Worm (Caenorhabditis elegans) whole organism, L1 larva: ENCODE data around the gene str-208.

Experiments used
- C04F5.9 ChIP-seq: sonication (generic microtip); optimal IDR thresholded peaks from 2 replicates; lab custom pipeline; 2016; ENCODE audit warnings: missing genetic modification characterization, missing compliant biosample characterization
- C34B4.2 ChIP-seq: sonication (generic microtip); optimal IDR thresholded peaks from 2 replicates; lab custom pipeline; 2017; ENCODE audit warnings: mild to moderate bottlenecking, missing genetic modification characterization, missing compliant biosample characterization
- Y116A8C.19 ChIP-seq: sonication (generic microtip); optimal IDR thresholded peaks from 2 replicates; lab custom pipeline; 2016; ENCODE audit warnings: missing compliant biosample characterization, missing genetic modification characterization, borderline replicate concordance
- aha-1 ChIP-seq: fragments of 150-350 bp; optimal IDR thresholded peaks from 2 replicates; lab custom pipeline; 2014; ENCODE audit warnings: missing biosample characterization, missing genetic modification characterization
- aly-2 ChIP-seq: fragments of 150-350 bp; optimal IDR thresholded peaks from 2 replicates; lab custom pipeline; 2014; ENCODE audit warnings: missing biosample characterization, missing genetic modification characterization
- ama-1 ChIP-seq: fragments of 150-350 bp; optimal IDR thresholded peaks from 2 replicates; lab custom pipeline; 2014
- ceh-88 ChIP-seq: fragments of 200-800 bp; sonication (Bioruptor generic); IDR thresholded peaks from 2 replicates; pipeline ENCODE4 v1.3.6; 2022; ENCODE audit warnings: missing genetic modification characterization, missing compliant biosample characterization
- efl-1 ChIP-seq, 4 experiments: fragments of 150-350 bp; optimal IDR thresholded peaks in 3 of 4; peaks in 1 of 4; 1 replicate in 1 of 4; 2 replicates in 3 of 4; lab custom pipeline; 2014; ENCODE audit warnings: missing biosample characterization in 2 of 4, missing genetic modification characterization in 2 of 4, missing genetic modification reagents in 2 of 4
- elt-2 ChIP-seq: sonication (generic microtip); optimal IDR thresholded peaks from 2 replicates; lab custom pipeline; 2016; ENCODE audit warnings: missing genetic modification characterization, mild to moderate bottlenecking, inconsistent platforms, missing compliant biosample characterization, missing genetic modification reagents
- elt-3 ChIP-seq, 6 experiments: fragments of 150-350 bp in 1 of 6; sonication (generic microtip); optimal IDR thresholded peaks; 2 replicates each; lab custom pipeline; 2017 to 2018; ENCODE audit warnings: missing biosample characterization in 6 of 6, missing genetic modification characterization in 6 of 6, inconsistent platforms in 1 of 6
- fkh-4 ChIP-seq: sonication (generic microtip); optimal IDR thresholded peaks from 2 replicates; lab custom pipeline; 2016; ENCODE audit warnings: missing compliant biosample characterization, missing genetic modification characterization, borderline replicate concordance
- fos-1 ChIP-seq: fragments of 150-350 bp; optimal IDR thresholded peaks from 2 replicates; lab custom pipeline; 2014; ENCODE audit warnings: missing biosample characterization, missing genetic modification characterization
- hlh-4 ChIP-seq: sonication (generic microtip); optimal IDR thresholded peaks from 2 replicates; lab custom pipeline; 2016; ENCODE audit warnings: mild to moderate bottlenecking, missing genetic modification characterization, missing compliant biosample characterization
- hpl-2 ChIP-seq: fragments of 150-350 bp; optimal IDR thresholded peaks from 2 replicates; lab custom pipeline; 2014; ENCODE audit warnings: missing biosample characterization, missing genetic modification reagents, missing genetic modification characterization
- irx-1 ChIP-seq: sonication (generic microtip); optimal IDR thresholded peaks from 2 replicates; lab custom pipeline; 2016; ENCODE audit warnings: missing genetic modification characterization, missing compliant biosample characterization
- isw-1 ChIP-seq: fragments of 200-800 bp; sonication (Bioruptor generic); IDR thresholded peaks from 2 replicates; pipeline ENCODE4 v1.3.6; 2022; ENCODE audit warnings: missing genetic modification characterization, missing compliant biosample characterization
- lin-14 ChIP-seq: fragments of 200-800 bp; sonication (Bioruptor generic); optimal IDR thresholded peaks from 2 replicates; lab custom pipeline; 2018; ENCODE audit warnings: mild to moderate bottlenecking, missing genetic modification characterization, moderate library complexity, missing compliant biosample characterization
- lin-39 ChIP-seq: fragments of 150-350 bp; optimal IDR thresholded peaks from 2 replicates; lab custom pipeline; 2014; ENCODE audit warnings: missing biosample characterization, missing genetic modification reagents, missing genetic modification characterization
- lir-3 ChIP-seq: sonication (generic microtip); optimal IDR thresholded peaks from 2 replicates; lab custom pipeline; 2016; ENCODE audit warnings: mild to moderate bottlenecking, missing genetic modification characterization, moderate library complexity, missing compliant biosample characterization; ENCODE audit not compliant: poor library complexity
- lsy-2 ChIP-seq, 2 experiments: fragments of 150-350 bp; optimal IDR thresholded peaks; 2 replicates each; lab custom pipeline; 2014; ENCODE audit warnings: missing biosample characterization in 2 of 2, missing genetic modification characterization in 2 of 2
- mab-9 ChIP-seq: fragments of 200-800 bp; sonication (Bioruptor generic); IDR thresholded peaks from 2 replicates; pipeline ENCODE4 v1.3.6; 2022; ENCODE audit warnings: missing genetic modification reagents, missing genetic modification characterization, missing compliant biosample characterization
- mdl-1 ChIP-seq, 2 experiments: fragments of 150-350 bp; optimal IDR thresholded peaks; 2 replicates each; lab custom pipeline; 2014 to 2017; ENCODE audit warnings: missing biosample characterization in 2 of 2, missing genetic modification characterization in 2 of 2, inconsistent platforms in 1 of 2
- mep-1 ChIP-seq: fragments of 150-350 bp; optimal IDR thresholded peaks from 2 replicates; lab custom pipeline; 2014; ENCODE audit warnings: missing biosample characterization, missing genetic modification characterization
- nhr-11 ChIP-seq: fragments of 150-350 bp; optimal IDR thresholded peaks from 2 replicates; lab custom pipeline; 2014; ENCODE audit warnings: missing biosample characterization, missing genetic modification characterization
- nhr-20 ChIP-seq: sonication (generic microtip); optimal IDR thresholded peaks from 2 replicates; lab custom pipeline; 2016; ENCODE audit warnings: mild to moderate bottlenecking, missing genetic modification characterization, missing compliant biosample characterization
- nhr-237 ChIP-seq: fragments of 150-350 bp; optimal IDR thresholded peaks from 2 replicates; lab custom pipeline; 2014; ENCODE audit warnings: missing biosample characterization, missing genetic modification characterization
- nhr-28 ChIP-seq: fragments of 150-350 bp; optimal IDR thresholded peaks from 2 replicates; lab custom pipeline; 2014; ENCODE audit warnings: missing biosample characterization, missing genetic modification characterization
- nhr-71 ChIP-seq: sonication (generic microtip); optimal IDR thresholded peaks from 2 replicates; lab custom pipeline; 2016; ENCODE audit warnings: mild to moderate bottlenecking, missing genetic modification characterization, moderate library complexity, missing compliant biosample characterization
- nhr-77 ChIP-seq: fragments of 150-350 bp; optimal IDR thresholded peaks from 2 replicates; lab custom pipeline; 2014; ENCODE audit warnings: missing biosample characterization, missing genetic modification characterization
- nhr-85 ChIP-seq: sonication (generic microtip); peaks from one replicate; lab custom pipeline; 2016; ENCODE audit warnings: missing genetic modification characterization, inconsistent platforms, missing compliant biosample characterization
- nhr-90 ChIP-seq: sonication (generic microtip); optimal IDR thresholded peaks from 2 replicates; lab custom pipeline; 2016; ENCODE audit warnings: mild to moderate bottlenecking, missing genetic modification characterization, missing compliant biosample characterization; ENCODE audit not compliant: poor library complexity
- pag-3 ChIP-seq: sonication (generic microtip); optimal IDR thresholded peaks from 2 replicates; lab custom pipeline; 2017; ENCODE audit warnings: missing genetic modification characterization, mild to moderate bottlenecking, missing compliant biosample characterization, antibody characterized with exemption, borderline replicate concordance; ENCODE audit not compliant: insufficient read depth
- pqm-1 ChIP-seq: sonication (generic microtip); optimal IDR thresholded peaks from 3 replicates; lab custom pipeline; 2017; ENCODE audit warnings: missing biosample characterization, missing genetic modification characterization
- skn-1 ChIP-seq: fragments of 150-350 bp; optimal IDR thresholded peaks from 2 replicates; lab custom pipeline; 2014; ENCODE audit warnings: missing biosample characterization, missing genetic modification characterization
- snu-23 ChIP-seq: sonication (generic microtip); optimal IDR thresholded peaks from 2 replicates; lab custom pipeline; 2016; ENCODE audit warnings: missing genetic modification characterization, missing compliant biosample characterization
- sup-37 ChIP-seq: fragments of 200-800 bp; sonication (Bioruptor generic); optimal IDR thresholded peaks from 2 replicates; lab custom pipeline; 2018; ENCODE audit warnings: mild to moderate bottlenecking, missing genetic modification characterization, missing compliant biosample characterization
- swsn-7 ChIP-seq: sonication (generic microtip); optimal IDR thresholded peaks from 2 replicates; lab custom pipeline; 2016; ENCODE audit warnings: missing genetic modification characterization, missing compliant biosample characterization
- tbx-2 ChIP-seq: sonication (generic microtip); optimal IDR thresholded peaks from 2 replicates; lab custom pipeline; 2016; ENCODE audit warnings: missing genetic modification characterization, missing compliant biosample characterization
- tlp-1 ChIP-seq: fragments of 150-350 bp; optimal IDR thresholded peaks from 2 replicates; lab custom pipeline; 2014; ENCODE audit warnings: missing biosample characterization, missing genetic modification characterization
- unc-62 ChIP-seq: fragments of 150-350 bp; optimal IDR thresholded peaks from 2 replicates; lab custom pipeline; 2014; ENCODE audit warnings: missing biosample characterization, missing genetic modification reagents, missing genetic modification characterization
- unc-86 ChIP-seq: sonication (generic microtip); optimal IDR thresholded peaks from 2 replicates; lab custom pipeline; 2016; ENCODE audit warnings: missing genetic modification characterization, missing compliant biosample characterization
- unc-98 ChIP-seq: fragments of 200-800 bp; sonication (Bioruptor generic); IDR thresholded peaks from 2 replicates; pipeline ENCODE4 v1.3.6; 2022; ENCODE audit warnings: missing genetic modification characterization, missing compliant biosample characterization
- zip-4 ChIP-seq: fragments of 200-800 bp; sonication (Bioruptor generic); optimal IDR thresholded peaks from 2 replicates; lab custom pipeline; 2018; ENCODE audit warnings: mild to moderate bottlenecking, missing genetic modification characterization, moderate library complexity, missing compliant biosample characterization
- ztf-11 ChIP-seq, 2 experiments: sonication (generic microtip); optimal IDR thresholded peaks; 2 replicates each; lab custom pipeline; 2016 to 2017; ENCODE audit warnings: missing genetic modification characterization in 2 of 2, missing biosample characterization in 1 of 2, missing compliant biosample characterization in 1 of 2

str-208 gene

DNA sequence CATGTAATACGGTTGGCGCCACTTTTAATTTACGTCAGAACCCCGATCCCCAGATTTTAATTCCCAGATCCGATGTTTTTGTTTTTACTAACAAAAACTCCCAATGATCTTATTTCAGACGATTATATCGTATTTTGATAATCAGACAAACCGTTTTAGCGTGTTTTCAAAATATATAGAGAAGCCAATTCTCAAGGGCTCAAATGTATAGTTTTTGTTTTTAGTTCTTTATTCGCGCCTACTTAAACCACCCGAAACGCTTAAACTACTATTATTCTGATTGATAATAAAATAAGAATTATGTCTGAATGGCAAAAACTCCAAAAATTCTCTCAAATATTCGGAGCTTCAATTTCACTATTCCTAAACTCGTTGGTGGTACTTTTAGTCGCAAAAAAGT lies at the start of gene str-208:
str-208 (plus strand) TSS at position 301 of the 400 bp plus-strand sequence.
- TF ChIP-seq ceh-88 (GFP tag; lab: Robert Waterston, UW) (no peak), efl-1 (optimal IDR thresholded peaks at IDR 0.05; lab: Kevin White, UChicago) (no peak), efl-1 (GFP tag; optimal IDR thresholded peaks at IDR 0.05 in 1 of 2; lab: Kevin White, UChicago) (peak in 1 of 2 experiments; percentile 4), lin-14 (GFP tag; lab: Kevin White, UChicago) (no peak), fkh-4 (tag; lab: Kevin White, UChicago) (no peak), hpl-2 (GFP tag; lab: Kevin White, UChicago) (no peak)

DNA sequence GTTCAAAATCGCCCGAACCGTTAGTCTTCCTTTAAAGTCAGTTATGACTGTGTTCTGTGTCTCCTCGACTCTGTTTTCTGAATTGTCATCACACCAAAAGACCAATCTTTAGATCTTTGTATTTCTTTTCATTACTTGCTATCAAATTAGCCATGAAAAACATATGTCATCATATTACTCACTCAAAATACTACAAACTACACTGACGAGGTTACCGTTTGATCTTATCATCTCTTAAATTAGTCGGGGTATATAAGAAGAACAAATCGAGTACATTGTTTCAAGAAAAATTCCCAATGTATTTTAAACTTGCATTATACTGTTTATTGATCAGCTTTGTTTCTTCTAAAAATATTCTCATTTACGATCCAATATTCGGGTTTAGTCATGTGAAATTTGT lies 48.0 kb upstream of the str-208 start, which contains the start of gene ugt-13:
ugt-13 (plus strand) TSS at position 294 of the 400 bp plus-strand sequence.
- TF ChIP-seq elt-3 (tag; optimal IDR thresholded peaks at IDR 0.05; lab: Kevin White, UChicago) (peak in 4 of 6 experiments; percentile 30 to 69 (median 49)), irx-1 (no peak), ztf-11 (tag; optimal IDR thresholded peaks at IDR 0.05; lab: Kevin White, UChicago) (no peak), elt-2 (no peak), mab-9 (GFP tag; lab: Robert Waterston, UW) (no peak), ama-1 (lab: Kevin White, UChicago) (no peak), C04F5.9 (tag; lab: Kevin White, UChicago) (no peak), lsy-2 (tag; optimal IDR thresholded peaks at IDR 0.05; lab: Kevin White, UChicago) (no peak), aha-1 (no peak), tbx-2 (tag; lab: Kevin White, UChicago) (peak; percentile 67), sup-37 (no peak), fos-1 (tag; lab: Kevin White, UChicago) (no peak), nhr-28 (tag; lab: Kevin White, UChicago) (peak; percentile 23), nhr-11 (tag; lab: Kevin White, UChicago) (no peak), zip-4 (no peak), pag-3 (tag; lab: Kevin White, UChicago) (no peak), nhr-20 (peak; percentile 86), snu-23 (GFP tag; lab: Kevin White, UChicago) (peak; percentile 48), nhr-90 (tag; lab: Kevin White, UChicago) (peak; percentile 35), lir-3 (tag; lab: Kevin White, UChicago) (no peak), nhr-85 (peak; percentile 90), unc-98 (GFP tag; lab: Robert Waterston, UW) (no peak), aly-2 (no peak), nhr-77 (tag; lab: Kevin White, UChicago) (no peak), tlp-1 (no peak), lin-14 (GFP tag; lab: Kevin White, UChicago) (peak; percentile 41), pqm-1 (no peak), mep-1 (tag; lab: Kevin White, UChicago) (no peak), lin-39 (tag; lab: Kevin White, UChicago) (no peak), swsn-7 (tag; lab: Kevin White, UChicago) (no peak), nhr-237 (tag; lab: Kevin White, UChicago) (no peak), skn-1 (tag; lab: Kevin White, UChicago) (peak; percentile 52), unc-86 (tag; lab: Kevin White, UChicago) (no peak), isw-1 (GFP tag; lab: Robert Waterston, UW) (no peak), mdl-1 (tag; optimal IDR thresholded peaks at IDR 0.05; lab: Kevin White, UChicago) (no peak), nhr-71 (tag; lab: Kevin White, UChicago) (peak; percentile 66), unc-62 (GFP tag; lab: Kevin White, UChicago) (no peak), C34B4.2 (tag; lab: Kevin White, UChicago) (no peak), Y116A8C.19 (tag; lab: Kevin White, UChicago) (no peak), hlh-4 (tag; lab: Kevin White, UChicago) (no peak)
